Worm (Caenorhabditis elegans): ENCODE results near the gene epic-2.
A peak's percentile ranks its signal among the peaks of the same experiment; 100 is the strongest.

The epic-2 gene

DNA sequence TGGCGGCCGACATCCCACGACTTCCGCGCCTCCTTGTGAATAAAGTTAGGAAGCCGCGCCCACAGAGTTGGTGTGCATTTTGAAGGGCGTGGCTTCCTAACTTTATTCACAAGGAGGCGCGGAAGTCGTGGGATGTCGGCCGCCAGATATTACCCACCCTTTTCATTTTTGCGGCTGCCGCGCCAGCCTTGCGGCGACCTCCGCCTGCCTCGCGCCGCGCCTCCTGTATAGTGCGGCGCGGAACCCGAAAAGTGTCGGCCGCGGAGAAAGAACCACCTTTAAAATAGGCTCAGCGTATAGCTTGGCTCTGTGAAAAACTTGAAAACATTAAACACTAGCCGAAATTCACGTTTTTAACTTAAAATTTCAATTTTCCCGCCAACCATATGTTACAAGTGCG lies 42.9 kb downstream of the epic-2 start (continued):
- TF ChIP-seq zag-1 (tag; optimal IDR thresholded peaks at IDR 0.05) (no peak), madf-5 (GFP tag; IDR thresholded peaks at IDR 0.05) (no peak), egl-43 (GFP tag; IDR thresholded peaks at IDR 0.05) (peak; percentile 78), aha-1 (tag) (no peak), dmd-8 (GFP tag; IDR thresholded peaks at IDR 0.05) (peak; percentile 61; the same call in 1 of the 2 replicates), Y48G9A.11 (GFP tag; IDR thresholded peaks at IDR 0.05) (peak; percentile 84), rbr-2 (tag; optimal IDR thresholded peaks at IDR 0.05) (no peak), nhr-77 (tag; optimal IDR thresholded peaks at IDR 0.05) (no peak), D1046.2 (GFP tag; IDR thresholded peaks at IDR 0.05) (no peak), set-16 (GFP tag; IDR thresholded peaks at IDR 0.05) (peak; percentile 93), nhr-6 (tag; optimal IDR thresholded peaks at IDR 0.05) (no peak), unc-62 (GFP tag; optimal IDR thresholded peaks at IDR 0.05 in 1 of 2) (no peak), unc-62 (tag; optimal IDR thresholded peaks at IDR 0.05) (no peak), lin-13 (GFP tag; optimal IDR thresholded peaks at IDR 0.05) (peak; percentile 5)

- TF ChIP-seq set-16 (GFP tag; IDR thresholded peaks at IDR 0.05) (no peak), hif-1 (tag; optimal IDR thresholded peaks at IDR 0.05) (peak in 1 of 2 experiments; percentile 38), mdl-1 (tag; optimal IDR thresholded peaks at IDR 0.05) (peak in 1 of 2 experiments; percentile 27), ZK546.5 (tag; optimal IDR thresholded peaks at IDR 0.05) (no peak), mep-1 (tag; optimal IDR thresholded peaks at IDR 0.05) (peak; percentile 8), dmd-6 (GFP tag; IDR thresholded peaks at IDR 0.05) (0 out of 2 replicates have a peak, but pooled peaks have one; percentile 17), egl-27 (tag; optimal IDR thresholded peaks at IDR 0.05) (no peak), dve-1 (tag; optimal IDR thresholded peaks at IDR 0.05; ENCODE audit: insufficient read depth) (no peak), D1046.2 (GFP tag; IDR thresholded peaks at IDR 0.05) (no peak), mxl-3 (GFP tag; optimal IDR thresholded peaks at IDR 0.05) (no peak), unc-39 (tag; optimal IDR thresholded peaks at IDR 0.05) (no peak), daf-16 (GFP tag; optimal IDR thresholded peaks at IDR 0.05) (no peak), daf-16 (tag; optimal IDR thresholded peaks at IDR 0.05) (no peak), lim-7 (GFP tag; IDR thresholded peaks at IDR 0.05) (no peak), Y5F2A.4 (GFP tag; optimal IDR thresholded peaks at IDR 0.05) (no peak), F10B5.3 (tag; optimal IDR thresholded peaks at IDR 0.05) (no peak), aha-1 (tag) (peak; percentile 89), lir-3 (tag; optimal IDR thresholded peaks at IDR 0.05) (no peak), fos-1 (tag; optimal IDR thresholded peaks at IDR 0.05) (no peak), saeg-2 (GFP tag; IDR thresholded peaks at IDR 0.05) (no peak), pha-4 (GFP tag; IDR thresholded peaks at IDR 0.05) (no peak), pha-4 (tag; optimal IDR thresholded peaks at IDR 0.05) (no peak), lin-1 (GFP tag; IDR thresholded peaks at IDR 0.05) (no peak), nhr-6 (tag; optimal IDR thresholded peaks at IDR 0.05) (no peak), lsy-2 (tag; optimal IDR thresholded peaks at IDR 0.05) (peak in 1 of 2 experiments; percentile 58), nhr-76 (tag; optimal IDR thresholded peaks at IDR 0.05) (no peak), T26A8.4 (GFP tag; IDR thresholded peaks at IDR 0.05) (no peak), ctbp-1 (GFP tag; IDR thresholded peaks at IDR 0.05) (peak; percentile 76), mes-2 (tag; optimal IDR thresholded peaks at IDR 0.05; ENCODE audit: poor library complexity, severe bottlenecking) (no peak), ztf-7 (tag; optimal IDR thresholded peaks at IDR 0.05) (no peak), zfp-2 (tag; optimal IDR thresholded peaks at IDR 0.05) (no peak), fkh-10 (GFP tag; optimal IDR thresholded peaks at IDR 0.05) (peak; percentile 53), rbr-2 (tag; optimal IDR thresholded peaks at IDR 0.05) (peak; percentile 10), unc-62 (GFP tag; optimal IDR thresholded peaks at IDR 0.05 in 1 of 2) (no peak), unc-62 (tag; optimal IDR thresholded peaks at IDR 0.05) (no peak), F37D6.2 (tag; optimal IDR thresholded peaks at IDR 0.05) (no peak), spr-1 (tag; optimal IDR thresholded peaks at IDR 0.05) (no peak), hlh-11 (tag; optimal IDR thresholded peaks at IDR 0.05) (no peak), ceh-32 (tag; optimal IDR thresholded peaks at IDR 0.05; ENCODE audit: poor library complexity) (no peak), ceh-62 (tag; optimal IDR thresholded peaks at IDR 0.05) (no peak), nhr-10 (tag; optimal IDR thresholded peaks at IDR 0.05) (no peak), ces-1 (GFP tag; optimal IDR thresholded peaks at IDR 0.05) (peak; percentile 93)
Measured at ce11 chrIV:1765954-1766353, 45.4 kb downstream of the epic-2 start.

Measured in whole organism, L4 larva.